Worm (Caenorhabditis elegans) whole organism, L1 larva: ENCODE data around the gene F23H11.2.

ENCODE experiments used
- C16A3.4 ChIP-seq: fragments of 150-350 bp; optimal IDR thresholded peaks from 2 replicates; lab custom pipeline; 2014; ENCODE audit warnings: missing biosample characterization, missing genetic modification characterization
- Y116A8C.19 ChIP-seq: sonication (generic microtip); optimal IDR thresholded peaks from 2 replicates; lab custom pipeline; 2016; ENCODE audit warnings: missing compliant biosample characterization, missing genetic modification characterization, borderline replicate concordance
- aha-1 ChIP-seq: fragments of 150-350 bp; optimal IDR thresholded peaks from 2 replicates; lab custom pipeline; 2014; ENCODE audit warnings: missing biosample characterization, missing genetic modification characterization
- aly-2 ChIP-seq: fragments of 150-350 bp; optimal IDR thresholded peaks from 2 replicates; lab custom pipeline; 2014; ENCODE audit warnings: missing biosample characterization, missing genetic modification characterization
- ceh-63 ChIP-seq: fragments of 200-800 bp; sonication (Bioruptor generic); optimal IDR thresholded peaks from 2 replicates; lab custom pipeline; 2018; ENCODE audit warnings: mild to moderate bottlenecking, missing genetic modification characterization, missing compliant biosample characterization
- ceh-8 ChIP-seq: fragments of 200-800 bp; sonication (Bioruptor generic); optimal IDR thresholded peaks from 2 replicates; lab custom pipeline; 2018; ENCODE audit warnings: mild to moderate bottlenecking, missing genetic modification characterization, moderate library complexity, missing compliant biosample characterization
- ceh-88 ChIP-seq: fragments of 200-800 bp; sonication (Bioruptor generic); IDR thresholded peaks from 2 replicates; pipeline ENCODE4 v1.3.6; 2022; ENCODE audit warnings: missing genetic modification characterization, missing compliant biosample characterization
- ceh-90 ChIP-seq: sonication (generic microtip); optimal IDR thresholded peaks from 2 replicates; lab custom pipeline; 2016; ENCODE audit warnings: missing genetic modification characterization, missing compliant biosample characterization
- ces-1 ChIP-seq: fragments of 150-350 bp; optimal IDR thresholded peaks from 2 replicates; lab custom pipeline; 2014; ENCODE audit warnings: missing biosample characterization, missing genetic modification reagents, missing genetic modification characterization
- dpl-1 ChIP-seq, 3 experiments: fragments of 150-350 bp in 2 of 3; sonication (generic microtip) in 1 of 3; optimal IDR thresholded peaks; 2 replicates each; lab custom pipeline; 2014 to 2017; ENCODE audit warnings: missing biosample characterization in 3 of 3, missing genetic modification characterization in 3 of 3, missing genetic modification reagents in 3 of 3
- efl-1 ChIP-seq, 4 experiments: fragments of 150-350 bp; optimal IDR thresholded peaks in 3 of 4; peaks in 1 of 4; 1 replicate in 1 of 4; 2 replicates in 3 of 4; lab custom pipeline; 2014; ENCODE audit warnings: missing biosample characterization in 2 of 4, missing genetic modification characterization in 2 of 4, missing genetic modification reagents in 2 of 4
- egl-27 ChIP-seq, 2 experiments: fragments of 150-350 bp in 1 of 2; sonication (generic microtip); optimal IDR thresholded peaks; 3 replicates each; lab custom pipeline; 2017 to 2018; ENCODE audit warnings: missing biosample characterization in 2 of 2, missing genetic modification characterization in 2 of 2, missing genetic modification reagents in 2 of 2
- fkh-10 ChIP-seq: sonication (generic microtip); optimal IDR thresholded peaks from 2 replicates; lab custom pipeline; 2017; ENCODE audit warnings: missing biosample characterization, missing genetic modification reagents, missing genetic modification characterization
- fkh-8 ChIP-seq: sonication (generic microtip); optimal IDR thresholded peaks from 2 replicates; lab custom pipeline; 2016; ENCODE audit warnings: mild to moderate bottlenecking, missing genetic modification characterization, missing compliant biosample characterization
- hlh-17 ChIP-seq: fragments of 200-800 bp; sonication (Bioruptor generic); optimal IDR thresholded peaks from 2 replicates; lab custom pipeline; 2018; ENCODE audit warnings: missing genetic modification characterization, mild to moderate bottlenecking, missing compliant biosample characterization, moderate library complexity, borderline replicate concordance
- hlh-4 ChIP-seq: sonication (generic microtip); optimal IDR thresholded peaks from 2 replicates; lab custom pipeline; 2016; ENCODE audit warnings: mild to moderate bottlenecking, missing genetic modification characterization, missing compliant biosample characterization
- irx-1 ChIP-seq: sonication (generic microtip); optimal IDR thresholded peaks from 2 replicates; lab custom pipeline; 2016; ENCODE audit warnings: missing genetic modification characterization, missing compliant biosample characterization
- lin-15B ChIP-seq: fragments of 150-350 bp; sonication (generic microtip); optimal IDR thresholded peaks from 3 replicates; lab custom pipeline; 2014; ENCODE audit warnings: missing biosample characterization, missing genetic modification characterization
- lin-39 ChIP-seq: fragments of 150-350 bp; optimal IDR thresholded peaks from 2 replicates; lab custom pipeline; 2014; ENCODE audit warnings: missing biosample characterization, missing genetic modification reagents, missing genetic modification characterization
- lir-3 ChIP-seq: sonication (generic microtip); optimal IDR thresholded peaks from 2 replicates; lab custom pipeline; 2016; ENCODE audit warnings: mild to moderate bottlenecking, missing genetic modification characterization, moderate library complexity, missing compliant biosample characterization; ENCODE audit not compliant: poor library complexity
- lsy-2 ChIP-seq, 2 experiments: fragments of 150-350 bp; optimal IDR thresholded peaks; 2 replicates each; lab custom pipeline; 2014; ENCODE audit warnings: missing biosample characterization in 2 of 2, missing genetic modification characterization in 2 of 2
- mab-9 ChIP-seq: fragments of 200-800 bp; sonication (Bioruptor generic); IDR thresholded peaks from 2 replicates; pipeline ENCODE4 v1.3.6; 2022; ENCODE audit warnings: missing genetic modification reagents, missing genetic modification characterization, missing compliant biosample characterization
- mep-1 ChIP-seq: fragments of 150-350 bp; optimal IDR thresholded peaks from 2 replicates; lab custom pipeline; 2014; ENCODE audit warnings: missing biosample characterization, missing genetic modification characterization
- nhr-11 ChIP-seq: fragments of 150-350 bp; optimal IDR thresholded peaks from 2 replicates; lab custom pipeline; 2014; ENCODE audit warnings: missing biosample characterization, missing genetic modification characterization
- nhr-20 ChIP-seq: sonication (generic microtip); optimal IDR thresholded peaks from 2 replicates; lab custom pipeline; 2016; ENCODE audit warnings: mild to moderate bottlenecking, missing genetic modification characterization, missing compliant biosample characterization
- nhr-237 ChIP-seq: fragments of 150-350 bp; optimal IDR thresholded peaks from 2 replicates; lab custom pipeline; 2014; ENCODE audit warnings: missing biosample characterization, missing genetic modification characterization
- nhr-28 ChIP-seq: fragments of 150-350 bp; optimal IDR thresholded peaks from 2 replicates; lab custom pipeline; 2014; ENCODE audit warnings: missing biosample characterization, missing genetic modification characterization
- nhr-47 ChIP-seq: sonication (generic microtip); optimal IDR thresholded peaks from 2 replicates; lab custom pipeline; 2016; ENCODE audit warnings: mild to moderate bottlenecking, missing genetic modification characterization, moderate library complexity, missing compliant biosample characterization
- nhr-77 ChIP-seq: fragments of 150-350 bp; optimal IDR thresholded peaks from 2 replicates; lab custom pipeline; 2014; ENCODE audit warnings: missing biosample characterization, missing genetic modification characterization
- nhr-85 ChIP-seq: sonication (generic microtip); peaks from one replicate; lab custom pipeline; 2016; ENCODE audit warnings: missing genetic modification characterization, inconsistent platforms, missing compliant biosample characterization
- nhr-90 ChIP-seq: sonication (generic microtip); optimal IDR thresholded peaks from 2 replicates; lab custom pipeline; 2016; ENCODE audit warnings: mild to moderate bottlenecking, missing genetic modification characterization, missing compliant biosample characterization; ENCODE audit not compliant: poor library complexity
- pag-3 ChIP-seq: sonication (generic microtip); optimal IDR thresholded peaks from 2 replicates; lab custom pipeline; 2017; ENCODE audit warnings: missing genetic modification characterization, mild to moderate bottlenecking, missing compliant biosample characterization, antibody characterized with exemption, borderline replicate concordance; ENCODE audit not compliant: insufficient read depth
- pqm-1 ChIP-seq: sonication (generic microtip); optimal IDR thresholded peaks from 3 replicates; lab custom pipeline; 2017; ENCODE audit warnings: missing biosample characterization, missing genetic modification characterization
- rnt-1 ChIP-seq: sonication (generic microtip); optimal IDR thresholded peaks from 2 replicates; lab custom pipeline; 2016; ENCODE audit warnings: mild to moderate bottlenecking, missing genetic modification characterization, moderate library complexity, missing compliant biosample characterization
- snu-23 ChIP-seq: sonication (generic microtip); optimal IDR thresholded peaks from 2 replicates; lab custom pipeline; 2016; ENCODE audit warnings: missing genetic modification characterization, missing compliant biosample characterization
- sptf-1 ChIP-seq: fragments of 150-350 bp; optimal IDR thresholded peaks from 2 replicates; lab custom pipeline; 2014; ENCODE audit warnings: missing biosample characterization, missing genetic modification characterization
- sup-37 ChIP-seq: fragments of 200-800 bp; sonication (Bioruptor generic); optimal IDR thresholded peaks from 2 replicates; lab custom pipeline; 2018; ENCODE audit warnings: mild to moderate bottlenecking, missing genetic modification characterization, missing compliant biosample characterization
- swsn-7 ChIP-seq: sonication (generic microtip); optimal IDR thresholded peaks from 2 replicates; lab custom pipeline; 2016; ENCODE audit warnings: missing genetic modification characterization, missing compliant biosample characterization
- tbx-2 ChIP-seq: sonication (generic microtip); optimal IDR thresholded peaks from 2 replicates; lab custom pipeline; 2016; ENCODE audit warnings: missing genetic modification characterization, missing compliant biosample characterization
- unc-62 ChIP-seq: fragments of 150-350 bp; optimal IDR thresholded peaks from 2 replicates; lab custom pipeline; 2014; ENCODE audit warnings: missing biosample characterization, missing genetic modification reagents, missing genetic modification characterization
- unc-98 ChIP-seq: fragments of 200-800 bp; sonication (Bioruptor generic); IDR thresholded peaks from 2 replicates; pipeline ENCODE4 v1.3.6; 2022; ENCODE audit warnings: missing genetic modification characterization, missing compliant biosample characterization
- vab-15 ChIP-seq: sonication (generic microtip); optimal IDR thresholded peaks from 2 replicates; lab custom pipeline; 2017; ENCODE audit warnings: missing genotype, mild to moderate bottlenecking, missing genetic modification characterization, missing compliant biosample characterization
- zag-1 ChIP-seq: fragments of 150-350 bp; optimal IDR thresholded peaks from 2 replicates; lab custom pipeline; 2014; ENCODE audit warnings: missing biosample characterization, missing genetic modification characterization
- zip-4 ChIP-seq: fragments of 200-800 bp; sonication (Bioruptor generic); optimal IDR thresholded peaks from 2 replicates; lab custom pipeline; 2018; ENCODE audit warnings: mild to moderate bottlenecking, missing genetic modification characterization, moderate library complexity, missing compliant biosample characterization
- ztf-11 ChIP-seq, 2 experiments: sonication (generic microtip); optimal IDR thresholded peaks; 2 replicates each; lab custom pipeline; 2016 to 2017; ENCODE audit warnings: missing genetic modification characterization in 2 of 2, missing biosample characterization in 1 of 2, missing compliant biosample characterization in 1 of 2
- ztf-4 ChIP-seq: fragments of 150-350 bp; optimal IDR thresholded peaks from 2 replicates; lab custom pipeline; 2014; ENCODE audit warnings: missing biosample characterization, missing genetic modification characterization

Gene F23H11.2

ce11 chrIII:901600-902250 is 6.2 kb downstream of the F23H11.2 start (continued):
- no peak for TF ChIP-seq rnt-1
- peak; percentile 4 for TF ChIP-seq nhr-47 (tag; lab: Kevin White, UChicago)
- TF ChIP-seq irx-1 (tag; lab: Kevin White, UChicago), result no peak
- no peak for TF ChIP-seq sup-37 (GFP tag; lab: Kevin White, UChicago)
- no peak for TF ChIP-seq egl-27 (tag; optimal IDR thresholded peaks at IDR 0.05; lab: Kevin White, UChicago)
- peak; percentile 15 for TF ChIP-seq C16A3.4
- TF ChIP-seq nhr-28 (tag; lab: Kevin White, UChicago), result no peak
- no peak for TF ChIP-seq mep-1 (tag; lab: Kevin White, UChicago)
- TF ChIP-seq sptf-1 (tag; lab: Kevin White, UChicago), result no peak
- peak; percentile 3 for TF ChIP-seq snu-23
- no peak for TF ChIP-seq pqm-1
- TF ChIP-seq nhr-11 (tag; lab: Kevin White, UChicago), result no peak
- TF ChIP-seq tbx-2 (tag; lab: Kevin White, UChicago), result no peak
- TF ChIP-seq zip-4 (GFP tag; lab: Kevin White, UChicago), result no peak

ce11 chrIII:907311-907710 is 11.8 kb downstream of the F23H11.2 start, which contains the start of gene F23H11.4:
Gene F23H11.4, minus strand, starts transcription at chrIII:907539.
- no peak for TF ChIP-seq efl-1 (optimal IDR thresholded peaks at IDR 0.05; lab: Kevin White, UChicago)
- TF ChIP-seq efl-1 (GFP tag; optimal IDR thresholded peaks at IDR 0.05 in 1 of 2; lab: Kevin White, UChicago), result peak in 1 of 2 experiments; percentile 71
- no peak for TF ChIP-seq lin-15B (tag; lab: Kevin White, UChicago)
- no peak for TF ChIP-seq unc-98 (GFP tag; lab: Robert Waterston, UW)
- no peak for TF ChIP-seq lir-3 (tag; lab: Kevin White, UChicago)
- TF ChIP-seq hlh-17 (GFP tag; lab: Kevin White, UChicago), result no peak
- no peak for TF ChIP-seq nhr-237 (tag; lab: Kevin White, UChicago)
- no peak for TF ChIP-seq nhr-20 (tag; lab: Kevin White, UChicago)
- TF ChIP-seq zag-1 (tag; lab: Kevin White, UChicago), result no peak
- TF ChIP-seq ztf-11 (tag; optimal IDR thresholded peaks at IDR 0.05; lab: Kevin White, UChicago), result no peak

ce11 chrIII:907990-908389 is 12.4 kb downstream of the F23H11.2 start:
- TF ChIP-seq sup-37 (GFP tag; lab: Kevin White, UChicago) (no peak), nhr-11 (tag; lab: Kevin White, UChicago) (no peak), snu-23 (peak; percentile 5), vab-15 (tag; lab: Kevin White, UChicago) (no peak), ceh-88 (GFP tag; lab: Robert Waterston, UW) (no peak), mab-9 (GFP tag; lab: Robert Waterston, UW) (no peak), nhr-20 (tag; lab: Kevin White, UChicago) (no peak), C16A3.4 (no peak), unc-62 (GFP tag; lab: Kevin White, UChicago) (no peak), sptf-1 (tag; lab: Kevin White, UChicago) (no peak), lin-39 (tag; lab: Kevin White, UChicago) (no peak), ceh-90 (no peak), dpl-1 (GFP tag; optimal IDR thresholded peaks at IDR 0.05; lab: Kevin White, UChicago) (no peak), swsn-7 (tag; lab: Kevin White, UChicago) (no peak), lir-3 (tag; lab: Kevin White, UChicago) (no peak), lsy-2 (tag; optimal IDR thresholded peaks at IDR 0.05; lab: Kevin White, UChicago) (peak in 1 of 2 experiments; percentile 45), nhr-90 (tag; lab: Kevin White, UChicago) (no peak), aly-2 (tag; lab: Kevin White, UChicago) (no peak), ceh-63 (GFP tag; lab: Kevin White, UChicago) (no peak), nhr-77 (tag; lab: Kevin White, UChicago) (no peak), fkh-10 (no peak), ceh-8 (no peak), hlh-4 (no peak), fkh-8 (no peak), zag-1 (tag; lab: Kevin White, UChicago) (no peak), ztf-4 (tag; lab: Kevin White, UChicago) (no peak), Y116A8C.19 (no peak), nhr-85 (tag; lab: Kevin White, UChicago) (no peak), aha-1 (tag; lab: Kevin White, UChicago) (no peak), rnt-1 (no peak), zip-4 (GFP tag; lab: Kevin White, UChicago) (no peak), ces-1 (no peak), pag-3 (tag; lab: Kevin White, UChicago) (no peak)
